Fruit fly (Drosophila melanogaster) whole organism, adult: ENCODE measurements around the gene CG8925.

Experiments used
- CG33017 ChIP-seq: fragments of 200-800 bp; sonication (Bioruptor generic); optimal IDR thresholded peaks from 2 replicates; lab custom pipeline; 2018; ENCODE audit warnings: missing biosample characterization, mild to moderate bottlenecking, missing genetic modification characterization, moderate library complexity
- CG7045 ChIP-seq: fragments of 200-800 bp; sonication (Bioruptor generic); optimal IDR thresholded peaks from 2 replicates; lab custom pipeline; 2017; ENCODE audit warnings: missing biosample characterization, mild to moderate bottlenecking, missing genetic modification characterization
- Crg-1 ChIP-seq: fragments of 200-800 bp; sonication (Bioruptor generic); optimal IDR thresholded peaks from 2 replicates; lab custom pipeline; 2016; ENCODE audit warnings: missing biosample characterization, missing genetic modification characterization
- Hr96 ChIP-seq: fragments of 200-800 bp; sonication (Bioruptor generic); optimal IDR thresholded peaks from 2 replicates; lab custom pipeline; 2016; ENCODE audit warnings: missing biosample characterization, missing genetic modification characterization
- bab1 ChIP-seq: fragments of 200-800 bp; sonication (Bioruptor generic); optimal IDR thresholded peaks from 3 replicates; lab custom pipeline; 2019; ENCODE audit warnings: missing biosample characterization, mild to moderate bottlenecking, missing genetic modification characterization, moderate library complexity
- cic ChIP-seq: fragments of 200-800 bp; sonication (Bioruptor generic); optimal IDR thresholded peaks from 2 replicates; lab custom pipeline; 2017; ENCODE audit warnings: missing biosample characterization, mild to moderate bottlenecking, missing genetic modification characterization, moderate library complexity
- ovo ChIP-seq: fragments of 200-800 bp; sonication (Bioruptor generic); optimal IDR thresholded peaks from 2 replicates; lab custom pipeline; 2016; ENCODE audit warnings: missing biosample characterization, missing genetic modification characterization

- TF ChIP-seq ovo (GFP tag; lab: Kevin White, UChicago): no peak
- no peak for TF ChIP-seq cic
- no peak for TF ChIP-seq CG33017 (tag; lab: Kevin White, UChicago)
- no peak for TF ChIP-seq Crg-1 (GFP tag; lab: Kevin White, UChicago)
- no peak for TF ChIP-seq CG7045 (GFP tag; lab: Kevin White, UChicago)
- TF ChIP-seq bab1 (GFP tag; lab: Kevin White, UChicago): no peak
- TF ChIP-seq Hr96 (GFP tag; lab: Kevin White, UChicago): no peak
These were observed 42.1 kb downstream of the CG8925 start for dm6 chr3R:16213792-16214473.
